Worm (Caenorhabditis elegans) whole organism, L1 larva: ENCODE data around the gene T04C12.33.

Experiments
- F16B12.6 ChIP-seq: fragments of 150-350 bp; optimal IDR thresholded peaks from 2 replicates; lab custom pipeline; 2014; ENCODE audit warnings: missing biosample characterization, missing genetic modification characterization
- alr-1 ChIP-seq: fragments of 200-800 bp; sonication (Bioruptor generic); optimal IDR thresholded peaks from 2 replicates; lab custom pipeline; 2018; ENCODE audit warnings: borderline replicate concordance, mild to moderate bottlenecking, missing genetic modification characterization, missing compliant biosample characterization
- aly-2 ChIP-seq: fragments of 150-350 bp; optimal IDR thresholded peaks from 2 replicates; lab custom pipeline; 2014; ENCODE audit warnings: missing biosample characterization, missing genetic modification characterization
- ama-1 ChIP-seq: fragments of 150-350 bp; optimal IDR thresholded peaks from 2 replicates; lab custom pipeline; 2014
- ceh-8 ChIP-seq: fragments of 200-800 bp; sonication (Bioruptor generic); optimal IDR thresholded peaks from 2 replicates; lab custom pipeline; 2018; ENCODE audit warnings: mild to moderate bottlenecking, missing genetic modification characterization, moderate library complexity, missing compliant biosample characterization
- ceh-82 ChIP-seq, 3 experiments: fragments of 150-350 bp in 1 of 3; sonication (generic microtip) in 2 of 3; optimal IDR thresholded peaks; 2 replicates each; lab custom pipeline; 2014 to 2017; ENCODE audit warnings: missing biosample characterization in 3 of 3, missing genetic modification characterization in 3 of 3
- ceh-88 ChIP-seq: fragments of 200-800 bp; sonication (Bioruptor generic); IDR thresholded peaks from 2 replicates; pipeline ENCODE4 v1.3.6; 2022; ENCODE audit warnings: missing genetic modification characterization, missing compliant biosample characterization
- ces-1 ChIP-seq: fragments of 150-350 bp; optimal IDR thresholded peaks from 2 replicates; lab custom pipeline; 2014; ENCODE audit warnings: missing biosample characterization, missing genetic modification reagents, missing genetic modification characterization
- dpl-1 ChIP-seq, 3 experiments: fragments of 150-350 bp in 2 of 3; sonication (generic microtip) in 1 of 3; optimal IDR thresholded peaks; 2 replicates each; lab custom pipeline; 2014 to 2017; ENCODE audit warnings: missing biosample characterization in 3 of 3, missing genetic modification characterization in 3 of 3, missing genetic modification reagents in 3 of 3
- efl-1 ChIP-seq, 4 experiments: fragments of 150-350 bp; optimal IDR thresholded peaks in 3 of 4; peaks in 1 of 4; 1 replicate in 1 of 4; 2 replicates in 3 of 4; lab custom pipeline; 2014; ENCODE audit warnings: missing biosample characterization in 2 of 4, missing genetic modification characterization in 2 of 4, missing genetic modification reagents in 2 of 4
- elt-2 ChIP-seq: sonication (generic microtip); optimal IDR thresholded peaks from 2 replicates; lab custom pipeline; 2016; ENCODE audit warnings: missing genetic modification characterization, mild to moderate bottlenecking, inconsistent platforms, missing compliant biosample characterization, missing genetic modification reagents
- elt-3 ChIP-seq, 6 experiments: fragments of 150-350 bp in 1 of 6; sonication (generic microtip); optimal IDR thresholded peaks; 2 replicates each; lab custom pipeline; 2017 to 2018; ENCODE audit warnings: missing biosample characterization in 6 of 6, missing genetic modification characterization in 6 of 6, inconsistent platforms in 1 of 6
- ets-5 ChIP-seq: fragments of 200-800 bp; sonication (Bioruptor generic); IDR thresholded peaks from 2 replicates; pipeline ENCODE4 v1.3.6; 2022; ENCODE audit warnings: missing genetic modification characterization, missing compliant biosample characterization
- fkh-10 ChIP-seq: sonication (generic microtip); optimal IDR thresholded peaks from 2 replicates; lab custom pipeline; 2017; ENCODE audit warnings: missing biosample characterization, missing genetic modification reagents, missing genetic modification characterization
- fkh-4 ChIP-seq: sonication (generic microtip); optimal IDR thresholded peaks from 2 replicates; lab custom pipeline; 2016; ENCODE audit warnings: missing compliant biosample characterization, missing genetic modification characterization, borderline replicate concordance
- fos-1 ChIP-seq: fragments of 150-350 bp; optimal IDR thresholded peaks from 2 replicates; lab custom pipeline; 2014; ENCODE audit warnings: missing biosample characterization, missing genetic modification characterization
- hpl-2 ChIP-seq: fragments of 150-350 bp; optimal IDR thresholded peaks from 2 replicates; lab custom pipeline; 2014; ENCODE audit warnings: missing biosample characterization, missing genetic modification reagents, missing genetic modification characterization
- jun-1 ChIP-seq: fragments of 150-350 bp; optimal IDR thresholded peaks from 2 replicates; lab custom pipeline; 2014; ENCODE audit warnings: missing biosample characterization, missing genetic modification reagents, missing genetic modification characterization
- lin-13 ChIP-seq: fragments of 150-350 bp; optimal IDR thresholded peaks from 2 replicates; lab custom pipeline; 2014; ENCODE audit warnings: missing biosample characterization, missing genetic modification reagents, missing genetic modification characterization
- lin-14 ChIP-seq: fragments of 200-800 bp; sonication (Bioruptor generic); optimal IDR thresholded peaks from 2 replicates; lab custom pipeline; 2018; ENCODE audit warnings: mild to moderate bottlenecking, missing genetic modification characterization, moderate library complexity, missing compliant biosample characterization
- lin-39 ChIP-seq: fragments of 150-350 bp; optimal IDR thresholded peaks from 2 replicates; lab custom pipeline; 2014; ENCODE audit warnings: missing biosample characterization, missing genetic modification reagents, missing genetic modification characterization
- lir-3 ChIP-seq: sonication (generic microtip); optimal IDR thresholded peaks from 2 replicates; lab custom pipeline; 2016; ENCODE audit warnings: mild to moderate bottlenecking, missing genetic modification characterization, moderate library complexity, missing compliant biosample characterization; ENCODE audit not compliant: poor library complexity
- lsy-2 ChIP-seq, 2 experiments: fragments of 150-350 bp; optimal IDR thresholded peaks; 2 replicates each; lab custom pipeline; 2014; ENCODE audit warnings: missing biosample characterization in 2 of 2, missing genetic modification characterization in 2 of 2
- nhr-12 ChIP-seq: sonication (generic microtip); optimal IDR thresholded peaks from 2 replicates; lab custom pipeline; 2017; ENCODE audit warnings: missing biosample characterization, missing genetic modification characterization
- nhr-19 ChIP-seq: fragments of 200-800 bp; sonication (Bioruptor generic); conservative IDR thresholded peaks from 2 replicates; pipeline ENCODE4 v1.3.6; 2022; ENCODE audit warnings: missing genetic modification characterization, missing compliant biosample characterization
- nhr-20 ChIP-seq: sonication (generic microtip); optimal IDR thresholded peaks from 2 replicates; lab custom pipeline; 2016; ENCODE audit warnings: mild to moderate bottlenecking, missing genetic modification characterization, missing compliant biosample characterization
- nhr-47 ChIP-seq: sonication (generic microtip); optimal IDR thresholded peaks from 2 replicates; lab custom pipeline; 2016; ENCODE audit warnings: mild to moderate bottlenecking, missing genetic modification characterization, moderate library complexity, missing compliant biosample characterization
- nhr-71 ChIP-seq: sonication (generic microtip); optimal IDR thresholded peaks from 2 replicates; lab custom pipeline; 2016; ENCODE audit warnings: mild to moderate bottlenecking, missing genetic modification characterization, moderate library complexity, missing compliant biosample characterization
- nhr-85 ChIP-seq: sonication (generic microtip); peaks from one replicate; lab custom pipeline; 2016; ENCODE audit warnings: missing genetic modification characterization, inconsistent platforms, missing compliant biosample characterization
- nhr-90 ChIP-seq: sonication (generic microtip); optimal IDR thresholded peaks from 2 replicates; lab custom pipeline; 2016; ENCODE audit warnings: mild to moderate bottlenecking, missing genetic modification characterization, missing compliant biosample characterization; ENCODE audit not compliant: poor library complexity
- pag-3 ChIP-seq: sonication (generic microtip); optimal IDR thresholded peaks from 2 replicates; lab custom pipeline; 2017; ENCODE audit warnings: missing genetic modification characterization, mild to moderate bottlenecking, missing compliant biosample characterization, antibody characterized with exemption, borderline replicate concordance; ENCODE audit not compliant: insufficient read depth
- pax-3 ChIP-seq: fragments of 200-800 bp; sonication (Bioruptor generic); optimal IDR thresholded peaks from 2 replicates; lab custom pipeline; 2018; ENCODE audit warnings: mild to moderate bottlenecking, missing genetic modification characterization, moderate library complexity, missing compliant biosample characterization
- pqm-1 ChIP-seq: sonication (generic microtip); optimal IDR thresholded peaks from 3 replicates; lab custom pipeline; 2017; ENCODE audit warnings: missing biosample characterization, missing genetic modification characterization
- skn-1 ChIP-seq: fragments of 150-350 bp; optimal IDR thresholded peaks from 2 replicates; lab custom pipeline; 2014; ENCODE audit warnings: missing biosample characterization, missing genetic modification characterization
- snpc-4 ChIP-seq: fragments of 150-350 bp; optimal IDR thresholded peaks from 2 replicates; lab custom pipeline; 2014; ENCODE audit warnings: missing biosample characterization, missing genetic modification characterization
- snu-23 ChIP-seq: sonication (generic microtip); optimal IDR thresholded peaks from 2 replicates; lab custom pipeline; 2016; ENCODE audit warnings: missing genetic modification characterization, missing compliant biosample characterization
- swsn-7 ChIP-seq: sonication (generic microtip); optimal IDR thresholded peaks from 2 replicates; lab custom pipeline; 2016; ENCODE audit warnings: missing genetic modification characterization, missing compliant biosample characterization
- tbx-2 ChIP-seq: sonication (generic microtip); optimal IDR thresholded peaks from 2 replicates; lab custom pipeline; 2016; ENCODE audit warnings: missing genetic modification characterization, missing compliant biosample characterization
- unc-30 ChIP-seq: sonication (generic microtip); optimal IDR thresholded peaks from 2 replicates; lab custom pipeline; 2017; ENCODE audit warnings: missing biosample characterization, missing genetic modification characterization
- unc-98 ChIP-seq: fragments of 200-800 bp; sonication (Bioruptor generic); IDR thresholded peaks from 2 replicates; pipeline ENCODE4 v1.3.6; 2022; ENCODE audit warnings: missing genetic modification characterization, missing compliant biosample characterization
- vab-15 ChIP-seq: sonication (generic microtip); optimal IDR thresholded peaks from 2 replicates; lab custom pipeline; 2017; ENCODE audit warnings: missing genotype, mild to moderate bottlenecking, missing genetic modification characterization, missing compliant biosample characterization
- ztf-11 ChIP-seq, 2 experiments: sonication (generic microtip); optimal IDR thresholded peaks; 2 replicates each; lab custom pipeline; 2016 to 2017; ENCODE audit warnings: missing genetic modification characterization in 2 of 2, missing biosample characterization in 1 of 2, missing compliant biosample characterization in 1 of 2
- ztf-4 ChIP-seq: fragments of 150-350 bp; optimal IDR thresholded peaks from 2 replicates; lab custom pipeline; 2014; ENCODE audit warnings: missing biosample characterization, missing genetic modification characterization

The T04C12.33 gene

ce11 chrV:11075209-11076027, 23.4 kb downstream of the T04C12.33 start (continued):
- TF ChIP-seq fkh-10 = no peak
- TF ChIP-seq ceh-88 (GFP tag; lab: Robert Waterston, UW) = no peak
- no peak for TF ChIP-seq F16B12.6 (tag; lab: Kevin White, UChicago)
- TF ChIP-seq jun-1 (tag; lab: Kevin White, UChicago) = no peak
- TF ChIP-seq, all 84 proteins: peak for 17

ce11 chrV:11076028-11076402, 24.0 kb downstream of the T04C12.33 start:
- TF ChIP-seq nhr-47 (tag; lab: Kevin White, UChicago) (no peak), lsy-2 (tag; optimal IDR thresholded peaks at IDR 0.05; lab: Kevin White, UChicago) (no peak), ets-5 (no peak), alr-1 (tag; lab: Kevin White, UChicago) (no peak), nhr-19 (GFP tag; lab: Robert Waterston, UW) (no peak), pag-3 (no peak), lir-3 (tag; lab: Kevin White, UChicago) (no peak), ztf-4 (peak; percentile 26), skn-1 (tag; lab: Kevin White, UChicago) (no peak), nhr-85 (peak; percentile 41), fkh-4 (tag; lab: Kevin White, UChicago) (no peak), lin-13 (GFP tag; lab: Kevin White, UChicago) (no peak), lin-39 (tag; lab: Kevin White, UChicago) (no peak), vab-15 (tag; lab: Kevin White, UChicago) (no peak)

- TF ChIP-seq ztf-4 (no peak), pqm-1 (tag; lab: Kevin White, UChicago) (no peak), ceh-82 (tag; optimal IDR thresholded peaks at IDR 0.05; lab: Kevin White, UChicago) (no peak), nhr-47 (tag; lab: Kevin White, UChicago) (peak; percentile 27), nhr-85 (peak; percentile 44), nhr-12 (tag; lab: Kevin White, UChicago) (no peak), aly-2 (tag; lab: Kevin White, UChicago) (peak; percentile 96), ama-1 (lab: Kevin White, UChicago) (peak; percentile 85), elt-3 (tag; optimal IDR thresholded peaks at IDR 0.05; lab: Kevin White, UChicago) (peak in 1 of 6 experiments; percentile 21), dpl-1 (GFP tag; optimal IDR thresholded peaks at IDR 0.05; lab: Kevin White, UChicago) (peak in 1 of 3 experiments; percentile 3), snu-23 (GFP tag; lab: Kevin White, UChicago) (peak; percentile 50), snpc-4 (no peak), ceh-8 (GFP tag; lab: Kevin White, UChicago) (no peak), vab-15 (tag; lab: Kevin White, UChicago) (no peak), unc-30 (tag; lab: Kevin White, UChicago) (no peak), nhr-71 (tag; lab: Kevin White, UChicago) (peak; percentile 49), lin-13 (GFP tag; lab: Kevin White, UChicago) (peak; percentile 37), hpl-2 (GFP tag; lab: Kevin White, UChicago) (no peak), nhr-90 (tag; lab: Kevin White, UChicago) (peak; percentile 27), unc-98 (GFP tag; lab: Robert Waterston, UW) (no peak), elt-2 (tag; lab: Kevin White, UChicago) (no peak), pax-3 (tag; lab: Kevin White, UChicago) (no peak), fos-1 (no peak), tbx-2 (tag; lab: Kevin White, UChicago) (no peak), lin-14 (GFP tag; lab: Kevin White, UChicago) (peak; percentile 12), ztf-11 (tag; optimal IDR thresholded peaks at IDR 0.05; lab: Kevin White, UChicago) (no peak), lsy-2 (tag; optimal IDR thresholded peaks at IDR 0.05; lab: Kevin White, UChicago) (peak in 1 of 2 experiments; percentile 18), nhr-20 (tag; lab: Kevin White, UChicago) (peak; percentile 34), jun-1 (tag; lab: Kevin White, UChicago) (no peak), ces-1 (GFP tag; lab: Kevin White, UChicago) (no peak), efl-1 (optimal IDR thresholded peaks at IDR 0.05; lab: Kevin White, UChicago) (no peak), efl-1 (GFP tag; optimal IDR thresholded peaks at IDR 0.05 in 1 of 2; lab: Kevin White, UChicago) (peak in 1 of 2 experiments; percentile 76), swsn-7 (tag; lab: Kevin White, UChicago) (no peak)
Measured at ce11 chrV:11076403-11076802, 24.4 kb downstream of the T04C12.33 start.
